Fruit fly (Drosophila melanogaster): ENCODE measurements around the gene Ror.
A peak's percentile ranks its signal among the peaks of the same experiment; 100 is the strongest.

Ror gene

dm6 chr2L:10299077-10299809 is 47.6 kb downstream of the Ror start:
- TF ChIP-seq CG8301 (tag; optimal IDR thresholded peaks at IDR 0.05) (peak; percentile 6), EcR (GFP tag; optimal IDR thresholded peaks at IDR 0.05) (no peak), CG15710 (tag; optimal IDR thresholded peaks at IDR 0.05) (no peak), CG10348 (GFP tag; IDR thresholded peaks at IDR 0.05) (no peak), Snoo (tag; optimal IDR thresholded peaks at IDR 0.05) (no peak), CG32121 (GFP tag; IDR thresholded peaks at IDR 0.05) (peak; percentile 43; the same call in 1 of the 2 replicates), CG9948 (tag; optimal IDR thresholded peaks at IDR 0.05) (no peak)

dm6 chr2L:10299810-10300147 is 48.1 kb downstream of the Ror start, which contains the start of gene CYLD:
CYLD (minus strand) TSS chr2L:10299847.
- TF ChIP-seq Pif1B (GFP tag; optimal IDR thresholded peaks at IDR 0.05), result no peak
- no peak for TF ChIP-seq CG10348 (GFP tag; IDR thresholded peaks at IDR 0.05)
- TF ChIP-seq CG13204 (GFP tag; optimal IDR thresholded peaks at IDR 0.05), result no peak
- peak; percentile 50 for TF ChIP-seq CG15710 (tag; optimal IDR thresholded peaks at IDR 0.05)
- TF ChIP-seq CG17806 (tag; optimal IDR thresholded peaks at IDR 0.05), result peak; percentile 66
- peak; percentile 76; the same call in 1 of the 2 replicates for TF ChIP-seq CG32121 (GFP tag; IDR thresholded peaks at IDR 0.05)
- TF ChIP-seq CG34367 (tag; optimal IDR thresholded peaks at IDR 0.05), result peak; percentile 43
- peak; percentile 68 for TF ChIP-seq CG8301 (tag; optimal IDR thresholded peaks at IDR 0.05)
- no peak for TF ChIP-seq gl (tag; optimal IDR thresholded peaks at IDR 0.05)
- TF ChIP-seq D1 (tag; optimal IDR thresholded peaks at IDR 0.05), result peak; percentile 82
- no peak for TF ChIP-seq CG8159 (tag; optimal IDR thresholded peaks at IDR 0.05)
- no peak for TF ChIP-seq rn (GFP tag; IDR thresholded peaks at IDR 0.05)
- no peak for TF ChIP-seq fd96Ca (GFP tag; IDR thresholded peaks at IDR 0.05)
- peak; percentile 38 for TF ChIP-seq Snoo (tag; optimal IDR thresholded peaks at IDR 0.05)
- peak; percentile 58 for TF ChIP-seq CG9948 (tag; optimal IDR thresholded peaks at IDR 0.05)
- no peak for TF ChIP-seq CG12605 (GFP tag; IDR thresholded peaks at IDR 0.05)
- no peak for TF ChIP-seq Pif1A (GFP tag; optimal IDR thresholded peaks at IDR 0.05)
- no peak for TF ChIP-seq CG14655 (GFP tag; optimal IDR thresholded peaks at IDR 0.05)
- TF ChIP-seq Ets98B (GFP tag; IDR thresholded peaks at IDR 0.05), result no peak; the same call in 1 of the 2 replicates
- no peak for TF ChIP-seq EcR (GFP tag; optimal IDR thresholded peaks at IDR 0.05)
- no peak for TF ChIP-seq CG4496 (GFP tag; IDR thresholded peaks at IDR 0.05)

dm6 chr2L:10301918-10302317 is 50.3 kb downstream of the Ror start, which contains the start of gene CG13138:
CG13138 (minus strand) TSS chr2L:10302018.
- no peak for TF ChIP-seq D1 (tag; optimal IDR thresholded peaks at IDR 0.05)
- TF ChIP-seq Pif1A (GFP tag; optimal IDR thresholded peaks at IDR 0.05), result no peak
- TF ChIP-seq gl (tag; optimal IDR thresholded peaks at IDR 0.05), result no peak
- no peak for TF ChIP-seq fd96Ca (GFP tag; IDR thresholded peaks at IDR 0.05)
- TF ChIP-seq Ets98B (GFP tag; IDR thresholded peaks at IDR 0.05), result no peak
- TF ChIP-seq CG32121 (GFP tag; IDR thresholded peaks at IDR 0.05), result no peak
- no peak for TF ChIP-seq Pif1B (GFP tag; optimal IDR thresholded peaks at IDR 0.05)
- TF ChIP-seq CG10348 (GFP tag; IDR thresholded peaks at IDR 0.05), result no peak
- no peak for TF ChIP-seq CG12605 (GFP tag; IDR thresholded peaks at IDR 0.05)
- TF ChIP-seq Snoo (tag; optimal IDR thresholded peaks at IDR 0.05), result no peak

dm6 chr2L:10303786-10304185 is 52.1 kb downstream of the Ror start, which contains the start of gene nmd:
nmd (minus strand) TSS chr2L:10303947.
- no peak for TF ChIP-seq D1 (tag; optimal IDR thresholded peaks at IDR 0.05)

All from whole organism, pupa.